Worm (Caenorhabditis elegans) whole organism, L4 larva: ENCODE data around the gene H14N18.4.

Experiments
- D1046.2 ChIP-seq: fragments of 200-800 bp; sonication (Bioruptor generic); IDR thresholded peaks from 2 replicates; pipeline ENCODE4 v1.3.6; 2022; ENCODE audit warnings: missing genetic modification characterization, missing compliant biosample characterization
- F10B5.3 ChIP-seq: sonication (generic microtip); optimal IDR thresholded peaks from 2 replicates; lab custom pipeline; 2016; ENCODE audit warnings: mild to moderate bottlenecking, missing genetic modification characterization, missing compliant biosample characterization
- F26F4.8 ChIP-seq: fragments of 200-800 bp; sonication (Bioruptor generic); conservative IDR thresholded peaks from 2 replicates; pipeline ENCODE4 v1.3.6; 2022; ENCODE audit warnings: missing genetic modification characterization, missing compliant biosample characterization
- F37D6.2 ChIP-seq: sonication (generic microtip); optimal IDR thresholded peaks from 2 replicates; lab custom pipeline; 2016; ENCODE audit warnings: mild to moderate bottlenecking, missing genetic modification characterization, missing compliant biosample characterization
- F44E2.7 ChIP-seq: fragments of 200-800 bp; sonication (Bioruptor generic); IDR thresholded peaks from 2 replicates; pipeline ENCODE4 v2.1.2; 2022; ENCODE audit warnings: missing genetic modification characterization, missing compliant biosample characterization
- T20F7.1 ChIP-seq: fragments of 200-800 bp; sonication (Bioruptor generic); optimal IDR thresholded peaks from 2 replicates; lab custom pipeline; 2018; ENCODE audit warnings: mild to moderate bottlenecking, missing genetic modification characterization, missing compliant biosample characterization
- Y105C5A.15 ChIP-seq: fragments of 200-800 bp; sonication (Bioruptor generic); IDR thresholded peaks from 2 replicates; pipeline ENCODE4 v1.3.6; 2022; ENCODE audit warnings: missing genetic modification characterization, missing compliant biosample characterization
- Y5F2A.4 ChIP-seq: fragments of 200-800 bp; sonication (Bioruptor generic); optimal IDR thresholded peaks from 2 replicates; lab custom pipeline; 2018; ENCODE audit warnings: mild to moderate bottlenecking, missing genetic modification characterization, missing compliant biosample characterization
- ZK546.5 ChIP-seq, 2 experiments: sonication (generic microtip); optimal IDR thresholded peaks; 2 replicates each; lab custom pipeline; 2017; ENCODE audit warnings: missing biosample characterization in 2 of 2, missing genetic modification characterization in 2 of 2
- aha-1 ChIP-seq: fragments of 150-350 bp; peaks from one replicate; lab custom pipeline; 2014; ENCODE audit warnings: missing biosample characterization, missing genetic modification characterization
- arid-1 ChIP-seq: fragments of 200-800 bp; sonication (Bioruptor generic); conservative IDR thresholded peaks from 2 replicates; pipeline ENCODE4 v1.3.6; 2022; ENCODE audit warnings: missing genetic modification reagents, missing genetic modification characterization, missing compliant biosample characterization
- ceh-28 ChIP-seq: fragments of 150-350 bp; optimal IDR thresholded peaks from 2 replicates; lab custom pipeline; 2014; ENCODE audit warnings: missing biosample characterization, missing genetic modification reagents, missing genetic modification characterization
- ceh-32 ChIP-seq: sonication (generic microtip); optimal IDR thresholded peaks from 2 replicates; lab custom pipeline; 2016; ENCODE audit warnings: mild to moderate bottlenecking, missing genetic modification characterization, missing compliant biosample characterization; ENCODE audit not compliant: poor library complexity
- ceh-62 ChIP-seq: sonication (generic microtip); optimal IDR thresholded peaks from 2 replicates; lab custom pipeline; 2017; ENCODE audit warnings: missing biosample characterization, missing genetic modification characterization
- ceh-82 ChIP-seq: sonication (generic microtip); optimal IDR thresholded peaks from 2 replicates; lab custom pipeline; 2017; ENCODE audit warnings: missing biosample characterization, missing genetic modification characterization
- ces-1 ChIP-seq: fragments of 150-350 bp; sonication (generic microtip); optimal IDR thresholded peaks from 4 replicates; lab custom pipeline; 2014; ENCODE audit warnings: missing biosample characterization, missing genetic modification reagents, missing genetic modification characterization
- cey-2 ChIP-seq: sonication (generic microtip); optimal IDR thresholded peaks from 3 replicates; lab custom pipeline; 2017; ENCODE audit warnings: missing genetic modification characterization, mild to moderate bottlenecking, missing compliant biosample characterization, antibody characterized with exemption, borderline replicate concordance; ENCODE audit not compliant: insufficient read depth
- daf-16 ChIP-seq, 3 experiments: sonication (generic microtip); optimal IDR thresholded peaks; 2 replicates each; lab custom pipeline; 2016 to 2017; ENCODE audit warnings: missing genetic modification characterization in 3 of 3, missing genetic modification reagents in 3 of 3, mild to moderate bottlenecking in 2 of 3, missing compliant biosample characterization in 2 of 3, missing biosample characterization in 1 of 3, moderate library complexity in 1 of 3
- daf-8 ChIP-seq: fragments of 200-800 bp; sonication (Bioruptor generic); IDR thresholded peaks from 2 replicates; pipeline ENCODE4 v1.3.6; 2022; ENCODE audit warnings: missing genetic modification characterization, missing compliant biosample characterization
- dmd-6 ChIP-seq: fragments of 200-800 bp; sonication (Bioruptor generic); IDR thresholded peaks from 2 replicates; pipeline ENCODE4 v1.3.6; 2022; ENCODE audit warnings: missing genetic modification reagents, missing genetic modification characterization, missing compliant biosample characterization
- duxl-1 ChIP-seq: sonication (generic microtip); optimal IDR thresholded peaks from 2 replicates; lab custom pipeline; 2016; ENCODE audit warnings: mild to moderate bottlenecking, missing genetic modification characterization, moderate library complexity, missing compliant biosample characterization; ENCODE audit not compliant: poor library complexity
- dve-1 ChIP-seq: sonication (generic microtip); optimal IDR thresholded peaks from 2 replicates; lab custom pipeline; 2017; ENCODE audit warnings: antibody characterized with exemption, mild to moderate bottlenecking, missing genetic modification characterization, missing compliant biosample characterization; ENCODE audit not compliant: insufficient read depth
- hif-1 ChIP-seq, 2 experiments: sonication (generic microtip); optimal IDR thresholded peaks; 2 replicates each; lab custom pipeline; 2016 to 2017; ENCODE audit warnings: missing compliant biosample characterization in 2 of 2, missing genetic modification characterization in 2 of 2, missing genetic modification reagents in 2 of 2, missing genotype in 2 of 2, mild to moderate bottlenecking in 1 of 2
- hlh-11 ChIP-seq: fragments of 200-800 bp; sonication (Bioruptor generic); optimal IDR thresholded peaks from 2 replicates; lab custom pipeline; 2018; ENCODE audit warnings: mild to moderate bottlenecking, missing genetic modification characterization, missing compliant biosample characterization
- hlh-30 ChIP-seq: sonication (generic microtip); optimal IDR thresholded peaks from 2 replicates; lab custom pipeline; 2017; ENCODE audit warnings: antibody characterized with exemption, mild to moderate bottlenecking, missing genetic modification characterization, missing compliant biosample characterization; ENCODE audit not compliant: insufficient read depth
- hmg-1.1 ChIP-seq: fragments of 200-800 bp; sonication (Bioruptor generic); IDR thresholded peaks from 2 replicates; pipeline ENCODE4 v1.3.6; 2022; ENCODE audit warnings: missing genetic modification reagents, missing genetic modification characterization, missing compliant biosample characterization
- jun-1 ChIP-seq: fragments of 150-350 bp; optimal IDR thresholded peaks from 2 replicates; lab custom pipeline; 2014; ENCODE audit warnings: missing biosample characterization, missing genetic modification reagents, missing genetic modification characterization
- lim-7 ChIP-seq: fragments of 200-800 bp; sonication (Bioruptor generic); IDR thresholded peaks from 2 replicates; pipeline ENCODE4 v1.3.6; 2022; ENCODE audit warnings: missing genetic modification characterization, missing compliant biosample characterization
- lin-15B ChIP-seq: fragments of 150-350 bp; sonication (generic microtip); optimal IDR thresholded peaks from 3 replicates; lab custom pipeline; 2014; ENCODE audit warnings: missing biosample characterization, missing genetic modification characterization
- lin-39 ChIP-seq: fragments of 150-350 bp; optimal IDR thresholded peaks from 2 replicates; lab custom pipeline; 2014; ENCODE audit warnings: missing biosample characterization, missing genetic modification reagents, missing genetic modification characterization
- lir-3 ChIP-seq: sonication (generic microtip); optimal IDR thresholded peaks from 2 replicates; lab custom pipeline; 2016; ENCODE audit warnings: mild to moderate bottlenecking, missing genetic modification characterization, missing compliant biosample characterization
- madf-9 ChIP-seq: fragments of 200-800 bp; sonication (Bioruptor generic); conservative IDR thresholded peaks from 2 replicates; pipeline ENCODE4 v1.3.6; 2022; ENCODE audit warnings: missing genetic modification reagents, missing genetic modification characterization, missing compliant biosample characterization
- mep-1 ChIP-seq: fragments of 150-350 bp; sonication (generic microtip); optimal IDR thresholded peaks from 3 replicates; lab custom pipeline; 2014; ENCODE audit warnings: missing biosample characterization, missing genetic modification characterization
- mes-2 ChIP-seq: sonication (generic microtip); optimal IDR thresholded peaks from 2 replicates; lab custom pipeline; 2016; ENCODE audit warnings: missing genotype, mild to moderate bottlenecking, missing genetic modification characterization, missing compliant biosample characterization; ENCODE audit not compliant: poor library complexity, severe bottlenecking
- nhr-28 ChIP-seq: fragments of 150-350 bp; optimal IDR thresholded peaks from 2 replicates; lab custom pipeline; 2014; ENCODE audit warnings: missing biosample characterization, missing genetic modification characterization
- nhr-42 ChIP-seq: fragments of 200-800 bp; sonication (Bioruptor generic); IDR thresholded peaks from 2 replicates; pipeline ENCODE4 v1.3.6; 2022; ENCODE audit warnings: missing genetic modification characterization, missing compliant biosample characterization
- nhr-48 ChIP-seq: sonication (generic microtip); optimal IDR thresholded peaks from 2 replicates; lab custom pipeline; 2016; ENCODE audit warnings: mild to moderate bottlenecking, missing genetic modification characterization, missing compliant biosample characterization
- nhr-6 ChIP-seq: fragments of 150-350 bp; optimal IDR thresholded peaks from 2 replicates; lab custom pipeline; 2014; ENCODE audit warnings: missing biosample characterization, missing genetic modification characterization
- pha-4 ChIP-seq, 2 experiments: fragments of 150-350 bp in 1 of 2; fragments of 200-800 bp in 1 of 2; sonication (Bioruptor generic) in 1 of 2; IDR thresholded peaks in 1 of 2; optimal IDR thresholded peaks in 1 of 2; 2 replicates each; pipeline versions ENCODE4 v1.3.6 to Lab custom; 2014 to 2022; ENCODE audit warnings: missing genetic modification characterization in 2 of 2, missing genetic modification reagents in 2 of 2, missing biosample characterization in 1 of 2, missing compliant biosample characterization in 1 of 2
- rbr-2 ChIP-seq: sonication (generic microtip); optimal IDR thresholded peaks from 2 replicates; lab custom pipeline; 2016; ENCODE audit warnings: missing genotype, missing genetic modification characterization, missing compliant biosample characterization
- sdz-12 ChIP-seq: fragments of 200-800 bp; sonication (Bioruptor generic); optimal IDR thresholded peaks from 2 replicates; lab custom pipeline; 2018; ENCODE audit warnings: mild to moderate bottlenecking, missing genetic modification characterization, missing compliant biosample characterization
- skn-1 ChIP-seq: fragments of 150-350 bp; optimal IDR thresholded peaks from 2 replicates; lab custom pipeline; 2014; ENCODE audit warnings: missing biosample characterization, missing genetic modification characterization
- snpc-4 ChIP-seq: fragments of 150-350 bp; optimal IDR thresholded peaks from 2 replicates; lab custom pipeline; 2014; ENCODE audit warnings: missing biosample characterization, missing genetic modification characterization
- tag-97 ChIP-seq: fragments of 200-800 bp; sonication (Bioruptor generic); IDR thresholded peaks from 2 replicates; pipeline ENCODE4 v1.3.6; 2022; ENCODE audit warnings: missing genetic modification characterization, missing compliant biosample characterization
- unc-130 ChIP-seq: sonication (generic microtip); optimal IDR thresholded peaks from 2 replicates; lab custom pipeline; 2016; ENCODE audit warnings: missing genetic modification reagents, missing genetic modification characterization, missing compliant biosample characterization
- unc-39 ChIP-seq: sonication (generic microtip); optimal IDR thresholded peaks from 2 replicates; lab custom pipeline; 2017; ENCODE audit warnings: missing biosample characterization, missing genetic modification characterization
- ztf-11 ChIP-seq: fragments of 150-350 bp; optimal IDR thresholded peaks from 2 replicates; lab custom pipeline; 2014; ENCODE audit warnings: missing biosample characterization, missing genetic modification characterization

Gene H14N18.4

DNA sequence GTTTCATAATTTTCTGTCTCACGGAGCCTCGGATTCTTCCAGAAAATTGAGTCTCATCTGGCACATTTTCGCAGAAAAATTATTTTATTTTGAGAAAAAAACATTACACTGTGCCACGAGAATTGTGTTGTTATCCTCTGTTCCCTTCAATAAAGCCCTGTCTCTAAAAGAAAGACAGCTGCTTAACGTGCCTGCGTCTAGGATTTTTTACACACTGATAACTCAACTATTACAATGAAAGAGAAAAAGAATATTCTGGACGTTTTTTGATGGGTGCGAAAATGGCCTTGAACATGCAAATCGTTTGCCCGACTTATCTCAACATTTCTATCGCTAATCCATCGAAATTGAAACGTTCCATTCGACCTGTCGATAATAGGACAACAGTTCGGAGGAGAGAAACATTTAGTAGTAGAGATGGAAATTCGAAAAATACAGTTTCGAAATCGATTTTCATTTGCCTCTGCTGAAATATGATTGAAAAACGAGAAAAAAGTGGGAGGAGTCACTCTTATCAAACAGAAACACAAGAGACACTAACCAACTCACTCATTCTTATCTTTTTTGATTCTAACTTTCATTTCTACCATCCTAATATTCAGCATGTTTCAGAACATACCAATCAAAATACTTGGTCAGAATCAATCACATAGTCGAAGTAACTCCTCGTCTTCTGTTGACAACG, 8.2 kb upstream of the H14N18.4 start (continued):
- TF ChIP-seq sdz-12: no peak

- TF ChIP-seq lim-7: peak; percentile 38; the same call in 1 of the 2 replicates
- TF ChIP-seq F37D6.2: no peak
- TF ChIP-seq Y105C5A.15 (GFP tag; lab: Robert Waterston, UW): no peak
- TF ChIP-seq daf-16 (GFP tag; optimal IDR thresholded peaks at IDR 0.05; lab: Kevin White, UChicago): peak; percentile 77 to 96
- peak; percentile 78 for TF ChIP-seq daf-16 (tag; optimal IDR thresholded peaks at IDR 0.05; lab: Kevin White, UChicago)
- TF ChIP-seq F10B5.3 (tag; lab: Kevin White, UChicago): no peak
- peak; percentile 77 for TF ChIP-seq cey-2
- TF ChIP-seq rbr-2 (tag; lab: Kevin White, UChicago): peak; percentile 35
- peak; percentile 84 for TF ChIP-seq mep-1 (tag; lab: Kevin White, UChicago)
- TF ChIP-seq arid-1 (GFP tag; lab: Robert Waterston, UW): peak; percentile 45; the same call in 1 of the 2 replicates
- TF ChIP-seq tag-97 (GFP tag; lab: Robert Waterston, UW): no peak
- TF ChIP-seq hmg-1.1 (GFP tag; lab: Robert Waterston, UW): peak; percentile 74
- TF ChIP-seq nhr-28 (tag; lab: Kevin White, UChicago): peak; percentile 85
- no peak for TF ChIP-seq daf-8
- no peak for TF ChIP-seq skn-1 (tag; lab: Kevin White, UChicago)
- TF ChIP-seq hlh-30 (tag; lab: Kevin White, UChicago): peak; percentile 72
- peak; percentile 45 for TF ChIP-seq T20F7.1 (GFP tag; lab: Kevin White, UChicago)
- peak; percentile 30 for TF ChIP-seq duxl-1 (tag; lab: Kevin White, UChicago)
- peak; percentile 81 for TF ChIP-seq madf-9 (GFP tag; lab: Robert Waterston, UW)
- TF ChIP-seq nhr-48: peak; percentile 91
- TF ChIP-seq unc-130 (GFP tag; lab: Kevin White, UChicago): no peak
- TF ChIP-seq ZK546.5 (tag; optimal IDR thresholded peaks at IDR 0.05; lab: Kevin White, UChicago): no peak
- no peak for TF ChIP-seq ceh-32 (tag; lab: Kevin White, UChicago)
- TF ChIP-seq ztf-11 (tag; lab: Kevin White, UChicago): no peak
- TF ChIP-seq F26F4.8 (GFP tag; lab: Robert Waterston, UW): no peak
- TF ChIP-seq lin-15B (tag; lab: Kevin White, UChicago): no peak
- peak; percentile 77; the same call in 1 of the 2 replicates for TF ChIP-seq nhr-42 (GFP tag; lab: Robert Waterston, UW)
- no peak for TF ChIP-seq lir-3 (tag; lab: Kevin White, UChicago)
- no peak for TF ChIP-seq ceh-82 (tag; lab: Kevin White, UChicago)
- no peak for TF ChIP-seq ceh-28 (tag; lab: Kevin White, UChicago)
- TF ChIP-seq ceh-62 (tag; lab: Kevin White, UChicago): no peak
- TF ChIP-seq Y5F2A.4 (GFP tag; lab: Kevin White, UChicago): no peak
- peak; percentile 54 for TF ChIP-seq mes-2 (tag; lab: Kevin White, UChicago)
- TF ChIP-seq unc-39: no peak
- TF ChIP-seq hlh-11: peak; percentile 97
- TF ChIP-seq ces-1 (GFP tag; lab: Kevin White, UChicago): no peak
- TF ChIP-seq F44E2.7 (GFP tag; lab: Robert Waterston, UW): no peak
- no peak for TF ChIP-seq snpc-4
- TF ChIP-seq D1046.2: no peak
- peak; percentile 76 for TF ChIP-seq jun-1
- TF ChIP-seq pha-4 (GFP tag; IDR thresholded peaks at IDR 0.05; lab: Robert Waterston, UW): peak; percentile 91
- no peak for TF ChIP-seq pha-4 (tag; optimal IDR thresholded peaks at IDR 0.05; lab: Kevin White, UChicago)
- peak; percentile 4 for TF ChIP-seq nhr-6
- TF ChIP-seq dmd-6: peak; percentile 94
- TF ChIP-seq aha-1: peak; percentile 86
- TF ChIP-seq lin-39 (tag; lab: Kevin White, UChicago): no peak
- TF ChIP-seq dve-1 (tag; lab: Kevin White, UChicago): peak; percentile 93
- peak in 1 of 2 experiments; percentile 64 for TF ChIP-seq hif-1 (tag; optimal IDR thresholded peaks at IDR 0.05; lab: Kevin White, UChicago)
These were observed 7.4 kb upstream of the H14N18.4 start, which contains the start of gene unc-23 for ce11 chrV:8936184-8936589. Gene unc-23, plus strand, starts transcription at chrV:8936359.
